Worm (Caenorhabditis elegans) whole organism, late embryonic: ENCODE data around the gene col-145.

ENCODE experiments used
- C08G9.2 ChIP-seq: sonication (generic microtip); optimal IDR thresholded peaks from 2 replicates; lab custom pipeline; 2016; ENCODE audit warnings: mild to moderate bottlenecking, missing genetic modification characterization, moderate library complexity, missing compliant biosample characterization
- C38D4.7 ChIP-seq: fragments of 200-800 bp; sonication (Bioruptor generic); optimal IDR thresholded peaks from 2 replicates; lab custom pipeline; 2018; ENCODE audit warnings: mild to moderate bottlenecking, missing genetic modification characterization, moderate library complexity, missing compliant biosample characterization
- F13H6.1 ChIP-seq: sonication (generic microtip); optimal IDR thresholded peaks from 2 replicates; lab custom pipeline; 2016; ENCODE audit warnings: missing genetic modification characterization, missing compliant biosample characterization
- K02D7.2 ChIP-seq: sonication (generic microtip); optimal IDR thresholded peaks from 2 replicates; lab custom pipeline; 2017; ENCODE audit warnings: mild to moderate bottlenecking, missing genetic modification characterization, missing compliant biosample characterization
- K09A11.1 ChIP-seq: sonication (generic microtip); optimal IDR thresholded peaks from 2 replicates; lab custom pipeline; 2017; ENCODE audit warnings: antibody characterized with exemption, mild to moderate bottlenecking, missing genetic modification characterization, missing compliant biosample characterization; ENCODE audit not compliant: insufficient read depth
- T23F11.4 ChIP-seq: fragments of 200-800 bp; sonication (Bioruptor generic); optimal IDR thresholded peaks from 2 replicates; lab custom pipeline; 2018; ENCODE audit warnings: mild to moderate bottlenecking, missing genetic modification characterization, missing compliant biosample characterization
- ahr-1 ChIP-seq: sonication (generic microtip); optimal IDR thresholded peaks from 2 replicates; lab custom pipeline; 2016; ENCODE audit warnings: missing genetic modification characterization, missing compliant biosample characterization
- ceh-14 ChIP-seq: sonication (generic microtip); optimal IDR thresholded peaks from 2 replicates; lab custom pipeline; 2016; ENCODE audit warnings: missing genotype, missing genetic modification characterization, missing compliant biosample characterization
- ceh-18 ChIP-seq: sonication (generic microtip); optimal IDR thresholded peaks from 2 replicates; lab custom pipeline; 2016; ENCODE audit warnings: missing genetic modification characterization, missing compliant biosample characterization
- ceh-30 ChIP-seq: fragments of 150-350 bp; optimal IDR thresholded peaks from 2 replicates; lab custom pipeline; 2014; ENCODE audit warnings: missing biosample characterization, missing genetic modification characterization
- ceh-34 ChIP-seq: sonication (generic microtip); optimal IDR thresholded peaks from 2 replicates; lab custom pipeline; 2016; ENCODE audit warnings: mild to moderate bottlenecking, missing genetic modification characterization, missing compliant biosample characterization
- ceh-45 ChIP-seq: fragments of 200-800 bp; sonication (Bioruptor generic); IDR thresholded peaks from 2 replicates; pipeline ENCODE4 v1.3.6; 2022; ENCODE audit warnings: missing genetic modification reagents, missing genetic modification characterization, missing compliant biosample characterization
- ceh-48 ChIP-seq: sonication (generic microtip); optimal IDR thresholded peaks from 2 replicates; lab custom pipeline; 2016; ENCODE audit warnings: missing genetic modification characterization, inconsistent platforms, missing compliant biosample characterization
- ceh-6 ChIP-seq: fragments of 200-800 bp; sonication (Bioruptor generic); optimal IDR thresholded peaks from 2 replicates; lab custom pipeline; 2018; ENCODE audit warnings: mild to moderate bottlenecking, missing genetic modification characterization, missing compliant biosample characterization
- ceh-9 ChIP-seq: sonication (generic microtip); optimal IDR thresholded peaks from 2 replicates; lab custom pipeline; 2016; ENCODE audit warnings: mild to moderate bottlenecking, missing genetic modification characterization, inconsistent platforms, missing compliant biosample characterization
- dmd-4 ChIP-seq: sonication (generic microtip); optimal IDR thresholded peaks from 2 replicates; lab custom pipeline; 2016; ENCODE audit warnings: borderline replicate concordance, missing genetic modification characterization, missing compliant biosample characterization
- elt-4 ChIP-seq: sonication (generic microtip); optimal IDR thresholded peaks from 2 replicates; lab custom pipeline; 2016; ENCODE audit warnings: missing genetic modification characterization, missing compliant biosample characterization
- ets-4 ChIP-seq: sonication (generic microtip); optimal IDR thresholded peaks from 2 replicates; lab custom pipeline; 2016; ENCODE audit warnings: missing genetic modification characterization, missing compliant biosample characterization
- eyg-1 ChIP-seq: sonication (generic microtip); optimal IDR thresholded peaks from 2 replicates; lab custom pipeline; 2016; ENCODE audit warnings: missing genotype, missing genetic modification characterization, missing compliant biosample characterization
- fkh-10 ChIP-seq: fragments of 150-350 bp; optimal IDR thresholded peaks from 2 replicates; lab custom pipeline; 2014; ENCODE audit warnings: missing biosample characterization, missing genetic modification reagents, missing genetic modification characterization
- fkh-6 ChIP-seq: sonication (generic microtip); optimal IDR thresholded peaks from 2 replicates; lab custom pipeline; 2016; ENCODE audit warnings: missing genetic modification characterization, missing compliant biosample characterization
- hlh-15 ChIP-seq: sonication (generic microtip); optimal IDR thresholded peaks from 2 replicates; lab custom pipeline; 2016; ENCODE audit warnings: missing genetic modification characterization, missing compliant biosample characterization
- hlh-6 ChIP-seq: sonication (generic microtip); optimal IDR thresholded peaks from 2 replicates; lab custom pipeline; 2016; ENCODE audit warnings: missing genotype, missing genetic modification characterization, missing compliant biosample characterization
- lim-6 ChIP-seq: sonication (generic microtip); optimal IDR thresholded peaks from 2 replicates; lab custom pipeline; 2016; ENCODE audit warnings: missing genetic modification characterization, missing compliant biosample characterization
- npax-4 ChIP-seq: sonication (generic microtip); optimal IDR thresholded peaks from 2 replicates; lab custom pipeline; 2016; ENCODE audit warnings: missing genetic modification characterization, missing compliant biosample characterization
- odd-2 ChIP-seq: sonication (generic microtip); optimal IDR thresholded peaks from 2 replicates; lab custom pipeline; 2017; ENCODE audit warnings: antibody characterized with exemption, mild to moderate bottlenecking, missing genetic modification characterization, missing compliant biosample characterization
- pag-3 ChIP-seq: sonication (generic microtip); optimal IDR thresholded peaks from 2 replicates; lab custom pipeline; 2016; ENCODE audit warnings: missing compliant biosample characterization, missing genetic modification characterization, borderline replicate concordance
- pat-9 ChIP-seq: fragments of 200-800 bp; sonication (Bioruptor generic); optimal IDR thresholded peaks from 2 replicates; lab custom pipeline; 2018; ENCODE audit warnings: mild to moderate bottlenecking, missing genetic modification characterization, moderate library complexity, missing compliant biosample characterization
- pha-4 ChIP-seq: fragments of 150-350 bp; optimal IDR thresholded peaks from 2 replicates; lab custom pipeline; 2018; ENCODE audit warnings: missing biosample characterization, missing genetic modification reagents, missing genetic modification characterization
- pqm-1 ChIP-seq: sonication (generic microtip); optimal IDR thresholded peaks from 2 replicates; lab custom pipeline; 2016; ENCODE audit warnings: missing genetic modification characterization, missing compliant biosample characterization
- ref-2 ChIP-seq: sonication (generic microtip); optimal IDR thresholded peaks from 2 replicates; lab custom pipeline; 2016; ENCODE audit warnings: missing genetic modification characterization, missing compliant biosample characterization
- syd-9 ChIP-seq: sonication (generic microtip); optimal IDR thresholded peaks from 2 replicates; lab custom pipeline; 2016; ENCODE audit warnings: mild to moderate bottlenecking, missing genetic modification characterization, moderate library complexity, missing compliant biosample characterization
- tbx-2 ChIP-seq: sonication (generic microtip); optimal IDR thresholded peaks from 2 replicates; lab custom pipeline; 2016; ENCODE audit warnings: missing genetic modification characterization, missing compliant biosample characterization
- ttx-3 ChIP-seq: sonication (generic microtip); optimal IDR thresholded peaks from 2 replicates; lab custom pipeline; 2016; ENCODE audit warnings: missing genetic modification reagents, missing genetic modification characterization, missing compliant biosample characterization
- unc-55 ChIP-seq: sonication (generic microtip); optimal IDR thresholded peaks from 2 replicates; lab custom pipeline; 2017; ENCODE audit warnings: missing biosample characterization, missing genetic modification reagents, missing genetic modification characterization
- unc-86 ChIP-seq: sonication (generic microtip); optimal IDR thresholded peaks from 2 replicates; lab custom pipeline; 2016; ENCODE audit warnings: missing genetic modification characterization, missing compliant biosample characterization
- zip-5 ChIP-seq: sonication (generic microtip); optimal IDR thresholded peaks from 2 replicates; lab custom pipeline; 2016; ENCODE audit warnings: missing genetic modification characterization, missing compliant biosample characterization

The col-145 gene

DNA sequence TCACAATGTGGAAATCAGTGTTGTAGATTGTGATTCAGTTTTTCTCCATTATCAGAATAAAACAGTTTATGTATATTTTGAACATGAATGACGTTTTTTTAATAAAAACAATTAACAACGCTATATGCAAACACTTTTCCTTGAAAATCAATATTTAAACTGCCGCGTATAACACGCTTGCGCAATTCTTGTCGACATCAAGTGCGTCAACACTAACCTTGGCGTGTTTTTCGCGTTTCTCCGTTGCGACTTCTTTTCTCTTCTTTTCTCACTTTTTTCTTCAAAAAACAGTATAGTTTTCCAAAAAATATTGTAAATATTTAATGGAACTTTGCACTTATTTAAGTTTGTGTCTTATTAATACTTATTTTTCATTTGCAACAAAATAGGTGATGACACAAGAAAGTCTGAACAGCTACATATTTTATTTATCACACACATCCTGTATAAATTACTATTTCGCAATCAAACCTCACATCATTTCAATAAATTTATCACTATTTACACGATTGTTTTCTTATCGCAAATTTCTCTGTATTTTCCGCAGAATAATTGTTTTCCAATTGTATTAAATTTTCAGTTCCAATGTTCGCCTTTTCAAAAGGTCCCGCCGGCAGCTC lies 12.5 kb upstream of the col-145 start, which contains the start of gene spas-1 (continued):
- peak; percentile 39 for TF ChIP-seq ceh-30
- no peak for TF ChIP-seq ceh-45 (GFP tag; lab: Robert Waterston, UW)
- TF ChIP-seq zip-5, result peak; percentile 7
- TF ChIP-seq F13H6.1, result peak; percentile 22
- TF ChIP-seq pha-4 (tag; lab: Kevin White, UChicago), result no peak
- TF ChIP-seq ets-4, result no peak
- TF ChIP-seq C08G9.2 (tag; lab: Kevin White, UChicago), result peak; percentile 3
- peak; percentile 10 for TF ChIP-seq npax-4 (tag; lab: Kevin White, UChicago)
- peak; percentile 13 for TF ChIP-seq eyg-1 (tag; lab: Kevin White, UChicago)
- TF ChIP-seq unc-86 (tag; lab: Kevin White, UChicago), result no peak
- TF ChIP-seq ceh-18, result peak; percentile 55

- TF ChIP-seq ceh-6, result no peak
- TF ChIP-seq hlh-6 (tag; lab: Kevin White, UChicago), result no peak
- no peak for TF ChIP-seq tbx-2
- TF ChIP-seq pag-3 (tag; lab: Kevin White, UChicago), result no peak
- TF ChIP-seq ceh-30, result no peak
- TF ChIP-seq pha-4 (tag; lab: Kevin White, UChicago), result no peak
- no peak for TF ChIP-seq ttx-3 (tag; lab: Kevin White, UChicago)
- TF ChIP-seq pqm-1, result no peak
- TF ChIP-seq K02D7.2, result no peak
- TF ChIP-seq dmd-4 (tag; lab: Kevin White, UChicago), result no peak
- TF ChIP-seq fkh-6 (tag; lab: Kevin White, UChicago), result no peak
- no peak for TF ChIP-seq ceh-14
Measured at ce11 chrV:9173789-9174188, 11.0 kb upstream of the col-145 start, which contains the start of gene pqn-16. TSS of gene pqn-16 (plus strand) at chrV:9174089.

- TF ChIP-seq dmd-4 (tag; lab: Kevin White, UChicago) (no peak), odd-2 (tag; lab: Kevin White, UChicago) (no peak), elt-4 (tag; lab: Kevin White, UChicago) (no peak), tbx-2 (no peak), hlh-6 (tag; lab: Kevin White, UChicago) (no peak), lim-6 (tag; lab: Kevin White, UChicago) (no peak), eyg-1 (tag; lab: Kevin White, UChicago) (no peak), ceh-9 (tag; lab: Kevin White, UChicago) (no peak), hlh-15 (tag; lab: Kevin White, UChicago) (no peak), ahr-1 (no peak), ref-2 (tag; lab: Kevin White, UChicago) (no peak), syd-9 (no peak), unc-55 (GFP tag; lab: Kevin White, UChicago) (no peak), ceh-34 (tag; lab: Kevin White, UChicago) (no peak)
Measured at ce11 chrV:9172989-9173388, 10.2 kb upstream of the col-145 start, which contains the start of gene gad-3. TSS of gene gad-3 (minus strand) at chrV:9173005.

- no peak for TF ChIP-seq K09A11.1 (tag; lab: Kevin White, UChicago)
- TF ChIP-seq ceh-34 (tag; lab: Kevin White, UChicago), result no peak
- no peak for TF ChIP-seq eyg-1 (tag; lab: Kevin White, UChicago)
- TF ChIP-seq ahr-1, result no peak
- TF ChIP-seq F13H6.1, result no peak
- TF ChIP-seq unc-86 (tag; lab: Kevin White, UChicago), result no peak
- TF ChIP-seq C38D4.7 (GFP tag; lab: Kevin White, UChicago), result no peak
- no peak for TF ChIP-seq ceh-48
- TF ChIP-seq odd-2 (tag; lab: Kevin White, UChicago), result no peak
- no peak for TF ChIP-seq T23F11.4 (GFP tag; lab: Kevin White, UChicago)
- no peak for TF ChIP-seq pat-9 (tag; lab: Kevin White, UChicago)
- no peak for TF ChIP-seq fkh-10 (GFP tag; lab: Kevin White, UChicago)
- TF ChIP-seq ceh-18, result no peak
- TF ChIP-seq C08G9.2 (tag; lab: Kevin White, UChicago), result no peak
- no peak for TF ChIP-seq ceh-14
Measured at ce11 chrV:9168089-9168488, 5.3 kb upstream of the col-145 start, which contains the start of gene B0222.11. TSS of gene B0222.11 (minus strand) at chrV:9168189.
